Worm (Caenorhabditis elegans) whole organism, mixed stage, embryonic: Measurements from ENCODE around the gene scl-7.

Experiments
- M03D4.4 ChIP-seq: sonication (generic microtip); optimal IDR thresholded peaks from 2 replicates; lab custom pipeline; 2017; ENCODE audit warnings: mild to moderate bottlenecking, missing genetic modification characterization, missing compliant biosample characterization
- bed-3 ChIP-seq: fragments of 200-800 bp; sonication (Bioruptor generic); optimal IDR thresholded peaks from 3 replicates; lab custom pipeline; 2018; ENCODE audit warnings: mild to moderate bottlenecking, missing genetic modification characterization, moderate library complexity, missing compliant biosample characterization
- blmp-1 ChIP-seq: fragments of 150-350 bp; optimal IDR thresholded peaks from 2 replicates; lab custom pipeline; 2014; ENCODE audit warnings: missing biosample characterization, missing genetic modification characterization
- ceh-39 ChIP-seq: fragments of 150-350 bp; optimal IDR thresholded peaks from 2 replicates; lab custom pipeline; 2014; ENCODE audit warnings: missing biosample characterization, missing genetic modification characterization
- ceh-43 ChIP-seq: fragments of 200-800 bp; sonication (Bioruptor generic); optimal IDR thresholded peaks from 2 replicates; lab custom pipeline; 2018; ENCODE audit warnings: mild to moderate bottlenecking, missing genetic modification characterization, moderate library complexity, missing compliant biosample characterization
- ceh-83 ChIP-seq: fragments of 200-800 bp; sonication (Bioruptor generic); optimal IDR thresholded peaks from 2 replicates; lab custom pipeline; 2018; ENCODE audit warnings: mild to moderate bottlenecking, missing genetic modification characterization, missing compliant biosample characterization
- ces-1 ChIP-seq: fragments of 150-350 bp; optimal IDR thresholded peaks from 2 replicates; lab custom pipeline; 2014; ENCODE audit warnings: missing biosample characterization, missing genetic modification reagents, missing genetic modification characterization
- cnd-1 ChIP-seq: fragments of 200-800 bp; sonication (Bioruptor generic); optimal IDR thresholded peaks from 2 replicates; lab custom pipeline; 2018; ENCODE audit warnings: mild to moderate bottlenecking, missing genetic modification characterization, missing compliant biosample characterization
- drap-1 ChIP-seq: fragments of 200-800 bp; sonication (Bioruptor generic); optimal IDR thresholded peaks from 3 replicates; lab custom pipeline; 2018; ENCODE audit warnings: mild to moderate bottlenecking, missing genetic modification characterization, missing compliant biosample characterization
- elt-1 ChIP-seq: sonication (generic microtip); optimal IDR thresholded peaks from 2 replicates; lab custom pipeline; 2017; ENCODE audit warnings: missing genetic modification characterization, mild to moderate bottlenecking, missing compliant biosample characterization, antibody characterized with exemption, moderate library complexity, borderline replicate concordance; ENCODE audit not compliant: insufficient read depth
- elt-3 ChIP-seq: fragments of 150-350 bp; optimal IDR thresholded peaks from 2 replicates; lab custom pipeline; 2014; ENCODE audit warnings: missing biosample characterization, missing genetic modification characterization
- flh-1 ChIP-seq: fragments of 200-800 bp; sonication (Bioruptor generic); optimal IDR thresholded peaks from 2 replicates; lab custom pipeline; 2018; ENCODE audit warnings: mild to moderate bottlenecking, missing genetic modification characterization, moderate library complexity, missing compliant biosample characterization
- ham-2 ChIP-seq: fragments of 200-800 bp; sonication (Bioruptor generic); optimal IDR thresholded peaks from 2 replicates; lab custom pipeline; 2018; ENCODE audit warnings: mild to moderate bottlenecking, missing genetic modification characterization, missing compliant biosample characterization
- hlh-1 ChIP-seq: fragments of 150-350 bp; optimal IDR thresholded peaks from 2 replicates; lab custom pipeline; 2014; ENCODE audit warnings: missing biosample characterization, missing genetic modification reagents, missing genetic modification characterization
- lin-13 ChIP-seq: fragments of 150-350 bp; optimal IDR thresholded peaks from 2 replicates; lab custom pipeline; 2014; ENCODE audit warnings: missing biosample characterization, missing genetic modification characterization
- lin-32 ChIP-seq: fragments of 200-800 bp; sonication (Bioruptor generic); optimal IDR thresholded peaks from 2 replicates; lab custom pipeline; 2018; ENCODE audit warnings: mild to moderate bottlenecking, missing genetic modification characterization, missing compliant biosample characterization
- lsy-2 ChIP-seq: fragments of 150-350 bp; optimal IDR thresholded peaks from 2 replicates; lab custom pipeline; 2014; ENCODE audit warnings: missing biosample characterization, missing genetic modification characterization
- mab-5 ChIP-seq: fragments of 150-350 bp; optimal IDR thresholded peaks from 2 replicates; lab custom pipeline; 2014; ENCODE audit warnings: missing biosample characterization, missing genetic modification characterization
- mep-1 ChIP-seq: fragments of 150-350 bp; optimal IDR thresholded peaks from 2 replicates; lab custom pipeline; 2017; ENCODE audit warnings: missing biosample characterization, missing genetic modification reagents, missing genetic modification characterization, inconsistent platforms
- mls-2 ChIP-seq: sonication (generic microtip); optimal IDR thresholded peaks from 2 replicates; lab custom pipeline; 2016; ENCODE audit warnings: mild to moderate bottlenecking, missing genetic modification characterization, moderate library complexity, missing compliant biosample characterization
- nhr-2 ChIP-seq: fragments of 150-350 bp; optimal IDR thresholded peaks from 2 replicates; lab custom pipeline; 2014; ENCODE audit warnings: missing biosample characterization, missing genetic modification characterization
- nhr-237 ChIP-seq: fragments of 150-350 bp; optimal IDR thresholded peaks from 2 replicates; lab custom pipeline; 2014; ENCODE audit warnings: missing biosample characterization, missing genetic modification characterization
- nhr-76 ChIP-seq: sonication (generic microtip); optimal IDR thresholded peaks from 2 replicates; lab custom pipeline; 2017; ENCODE audit warnings: missing biosample characterization, missing genetic modification characterization
- pha-4 ChIP-seq: fragments of 150-350 bp; optimal IDR thresholded peaks from 2 replicates; lab custom pipeline; 2018; ENCODE audit warnings: missing biosample characterization, missing genetic modification reagents, missing genetic modification characterization
- snpc-4 ChIP-seq: fragments of 150-350 bp; optimal IDR thresholded peaks from 2 replicates; lab custom pipeline; 2014; ENCODE audit warnings: missing biosample characterization, missing genetic modification characterization
- sptf-1 ChIP-seq: sonication (generic microtip); optimal IDR thresholded peaks from 2 replicates; lab custom pipeline; 2017; ENCODE audit warnings: mild to moderate bottlenecking, missing genetic modification characterization, moderate library complexity, missing compliant biosample characterization
- tbx-8 ChIP-seq: fragments of 200-800 bp; sonication (Bioruptor generic); optimal IDR thresholded peaks from 2 replicates; lab custom pipeline; 2018; ENCODE audit warnings: mild to moderate bottlenecking, missing genetic modification characterization, moderate library complexity, missing compliant biosample characterization
- unc-39 ChIP-seq: fragments of 150-350 bp; optimal IDR thresholded peaks from 2 replicates; lab custom pipeline; 2014; ENCODE audit warnings: missing biosample characterization, missing genetic modification characterization
- unc-62 ChIP-seq: fragments of 150-350 bp; optimal IDR thresholded peaks from 2 replicates; lab custom pipeline; 2014; ENCODE audit warnings: missing biosample characterization, missing genetic modification reagents, missing genetic modification characterization
- zip-8 ChIP-seq: fragments of 150-350 bp; optimal IDR thresholded peaks from 2 replicates; lab custom pipeline; 2014; ENCODE audit warnings: missing biosample characterization, missing genetic modification characterization
- ztf-11 ChIP-seq: fragments of 150-350 bp; optimal IDR thresholded peaks from 2 replicates; lab custom pipeline; 2014; ENCODE audit warnings: missing biosample characterization, missing genetic modification characterization

Gene scl-7

DNA sequence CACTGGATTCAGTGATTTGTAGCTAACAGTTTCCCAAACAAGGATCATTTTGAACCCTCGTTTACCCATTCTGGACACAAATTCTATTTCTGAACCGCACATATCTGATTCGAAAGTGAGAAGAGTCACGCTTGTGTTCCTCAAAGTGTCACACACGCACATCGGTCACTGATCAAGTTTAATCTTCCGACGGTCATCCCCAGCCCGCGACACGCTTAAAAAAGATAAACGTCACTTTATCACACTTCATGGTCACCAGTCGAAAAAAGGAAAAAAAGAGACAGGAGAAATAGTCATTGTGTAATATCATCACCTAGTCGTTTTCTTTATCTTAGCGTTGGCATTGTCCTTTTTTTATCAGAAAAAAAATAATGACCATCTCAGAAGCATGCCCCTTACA is 7.5 kb downstream of the scl-7 start:
- TF ChIP-seq zip-8 (no peak), hlh-1 (tag; lab: Kevin White, UChicago) (no peak), ceh-39 (tag; lab: Kevin White, UChicago) (no peak), flh-1 (no peak), nhr-2 (tag; lab: Kevin White, UChicago) (no peak), cnd-1 (tag; lab: Kevin White, UChicago) (no peak)

DNA sequence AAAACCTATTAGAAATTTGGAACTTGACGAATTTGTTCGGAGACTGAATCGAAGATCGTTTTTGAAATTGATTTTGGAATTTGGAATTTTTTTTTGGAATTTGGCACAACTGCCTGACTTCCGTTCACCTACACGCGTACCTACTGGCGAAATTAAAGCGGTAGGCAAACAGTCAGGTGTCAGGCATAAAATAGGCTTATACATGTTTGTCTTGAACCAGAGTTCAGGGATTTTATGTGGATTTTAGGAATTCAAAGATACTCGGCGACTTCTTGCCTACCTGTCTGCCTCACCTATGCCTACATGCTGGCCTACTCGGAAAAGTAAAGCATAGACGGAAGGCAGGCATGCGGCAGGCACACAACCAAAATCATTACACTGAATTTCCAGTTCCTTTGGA is 8.1 kb downstream of the scl-7 start:
- no peak for TF ChIP-seq ceh-83 (GFP tag; lab: Kevin White, UChicago)
- no peak for TF ChIP-seq tbx-8 (GFP tag; lab: Kevin White, UChicago)
- TF ChIP-seq lin-32 (GFP tag; lab: Kevin White, UChicago): no peak
- no peak for TF ChIP-seq ceh-39 (tag; lab: Kevin White, UChicago)
- no peak for TF ChIP-seq drap-1 (GFP tag; lab: Kevin White, UChicago)
- TF ChIP-seq blmp-1 (tag; lab: Kevin White, UChicago): no peak
- no peak for TF ChIP-seq ces-1 (GFP tag; lab: Kevin White, UChicago)
- no peak for TF ChIP-seq bed-3 (GFP tag; lab: Kevin White, UChicago)
- TF ChIP-seq elt-1 (tag; lab: Kevin White, UChicago): no peak
- no peak for TF ChIP-seq mls-2 (tag; lab: Kevin White, UChicago)

DNA sequence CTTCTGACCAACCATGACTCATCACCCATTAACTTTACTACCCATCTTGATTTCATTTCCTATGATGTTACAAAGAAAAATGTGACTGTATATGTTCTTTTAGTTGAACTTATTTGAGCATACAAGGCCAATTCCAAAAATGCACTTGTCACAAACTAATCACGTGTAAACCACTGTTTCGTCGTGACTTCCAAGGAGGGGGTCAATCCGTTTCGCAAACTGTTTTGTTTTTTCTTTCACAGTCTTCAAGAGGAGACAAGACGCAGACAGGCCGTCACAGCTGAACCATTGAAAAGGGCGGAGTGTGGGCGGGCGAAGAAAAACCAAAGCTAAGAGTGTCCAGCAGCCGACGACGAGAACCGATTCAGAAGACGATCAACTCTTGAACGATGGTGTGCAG is 8.9 kb downstream of the scl-7 start, which contains the start of gene C39E9.8:
Gene C39E9.8, plus strand, starts transcription at position 328 of the 400 bp plus-strand sequence.
- no peak for TF ChIP-seq blmp-1 (tag; lab: Kevin White, UChicago)
- TF ChIP-seq lsy-2 (tag; lab: Kevin White, UChicago): no peak
- TF ChIP-seq ham-2 (GFP tag; lab: Kevin White, UChicago): no peak
- no peak for TF ChIP-seq zip-8
- no peak for TF ChIP-seq ceh-39 (tag; lab: Kevin White, UChicago)
- TF ChIP-seq ceh-43: no peak
- TF ChIP-seq nhr-237 (tag; lab: Kevin White, UChicago): no peak
- no peak for TF ChIP-seq snpc-4 (tag; lab: Kevin White, UChicago)
- no peak for TF ChIP-seq drap-1 (GFP tag; lab: Kevin White, UChicago)

DNA sequence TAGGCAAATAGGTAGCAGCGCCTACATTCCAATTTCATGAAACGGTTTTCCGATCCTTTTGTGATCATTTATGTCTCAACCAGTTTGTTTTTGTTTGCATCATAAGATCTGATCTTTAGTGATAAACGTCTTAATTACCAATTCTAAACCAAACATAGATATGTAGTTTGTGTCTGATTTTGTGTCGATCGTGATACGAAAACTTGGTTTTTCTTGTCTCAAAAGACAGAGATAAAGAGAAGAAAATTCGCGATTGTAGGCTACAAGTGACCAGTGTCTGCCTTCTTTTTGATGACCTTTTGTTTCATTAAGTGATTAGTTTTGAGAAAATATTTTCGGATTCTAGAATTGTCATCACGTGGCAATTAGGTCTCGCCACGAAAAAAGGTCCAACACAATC is 9.9 kb downstream of the scl-7 start:
- no peak for TF ChIP-seq lin-13 (tag; lab: Kevin White, UChicago)
- TF ChIP-seq tbx-8 (GFP tag; lab: Kevin White, UChicago): no peak
- TF ChIP-seq ztf-11: no peak
- TF ChIP-seq lsy-2 (tag; lab: Kevin White, UChicago): no peak
- TF ChIP-seq bed-3 (GFP tag; lab: Kevin White, UChicago): no peak
- TF ChIP-seq zip-8: no peak
- TF ChIP-seq ceh-39 (tag; lab: Kevin White, UChicago): no peak
- no peak for TF ChIP-seq unc-39
- TF ChIP-seq cnd-1 (tag; lab: Kevin White, UChicago): no peak
- TF ChIP-seq elt-3 (tag; lab: Kevin White, UChicago): no peak
- TF ChIP-seq pha-4 (tag; lab: Kevin White, UChicago): no peak
- TF ChIP-seq nhr-237 (tag; lab: Kevin White, UChicago): no peak
- TF ChIP-seq mls-2 (tag; lab: Kevin White, UChicago): no peak
- no peak for TF ChIP-seq snpc-4 (tag; lab: Kevin White, UChicago)
- no peak for TF ChIP-seq nhr-2 (tag; lab: Kevin White, UChicago)
- no peak for TF ChIP-seq mep-1 (tag; lab: Kevin White, UChicago)
- no peak for TF ChIP-seq ham-2 (GFP tag; lab: Kevin White, UChicago)
- TF ChIP-seq sptf-1 (tag; lab: Kevin White, UChicago): no peak
- no peak for TF ChIP-seq lin-32 (GFP tag; lab: Kevin White, UChicago)
- no peak for TF ChIP-seq nhr-76 (tag; lab: Kevin White, UChicago)

DNA sequence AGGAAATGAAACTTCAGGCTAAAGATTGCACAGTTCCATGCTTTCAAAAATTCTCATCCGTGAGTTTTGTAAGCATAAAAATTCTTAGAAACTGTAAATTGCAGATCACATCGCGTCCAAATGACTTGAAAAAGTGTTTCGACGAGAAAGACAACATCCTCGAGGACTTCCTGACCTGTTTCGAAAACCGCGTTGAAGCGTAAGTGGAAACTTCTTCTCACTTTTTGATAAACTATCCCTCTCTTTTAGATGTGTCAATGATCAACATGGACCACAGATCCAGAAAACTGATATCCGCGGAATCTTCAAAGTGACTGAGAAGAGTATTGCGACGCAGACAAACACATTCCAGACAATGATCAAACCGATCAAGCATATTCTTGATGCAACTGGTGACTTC is 10.6 kb downstream of the scl-7 start:
- no peak for TF ChIP-seq snpc-4 (tag; lab: Kevin White, UChicago)
- TF ChIP-seq hlh-1 (tag; lab: Kevin White, UChicago): no peak
- TF ChIP-seq nhr-76 (tag; lab: Kevin White, UChicago): no peak
- no peak for TF ChIP-seq elt-3 (tag; lab: Kevin White, UChicago)
- no peak for TF ChIP-seq cnd-1 (tag; lab: Kevin White, UChicago)
- no peak for TF ChIP-seq M03D4.4
- no peak for TF ChIP-seq ceh-43
- TF ChIP-seq unc-62 (GFP tag; lab: Kevin White, UChicago): no peak
- no peak for TF ChIP-seq mab-5 (tag; lab: Kevin White, UChicago)
